Fruit fly (Drosophila melanogaster) whole organism, embryonic: ENCODE measurements around the gene CG31381.

Source experiments
- CG7556 ChIP-seq: fragments of 200-800 bp; sonication (Bioruptor generic); optimal IDR thresholded peaks from 2 replicates; lab custom pipeline; 2017; ENCODE audit warnings: missing biosample characterization, mild to moderate bottlenecking, missing genetic modification characterization
- Camta ChIP-seq: fragments of 200-800 bp; sonication (Bioruptor generic); optimal IDR thresholded peaks from 2 replicates; lab custom pipeline; 2016; ENCODE audit warnings: missing biosample characterization, missing genetic modification characterization
- ab ChIP-seq: fragments of 200-800 bp; sonication (Bioruptor generic); optimal IDR thresholded peaks from 2 replicates; lab custom pipeline; 2016; ENCODE audit warnings: missing biosample characterization, missing genetic modification characterization
- caup ChIP-seq: fragments of 200-800 bp; sonication (Bioruptor generic); optimal IDR thresholded peaks from 3 replicates; lab custom pipeline; 2017; ENCODE audit warnings: missing biosample characterization, mild to moderate bottlenecking, missing genetic modification characterization, moderate library complexity; ENCODE audit not compliant: severe bottlenecking
- dysf ChIP-seq: fragments of 200-800 bp; sonication (Bioruptor generic); IDR thresholded peaks from 3 replicates; pipeline ENCODE4 v1.3.6; 2022; ENCODE audit warnings: missing biosample characterization, missing genetic modification characterization
- nom ChIP-seq: fragments of 200-800 bp; sonication (Bioruptor generic); optimal IDR thresholded peaks from 2 replicates; lab custom pipeline; 2017; ENCODE audit warnings: missing biosample characterization, missing genetic modification characterization, mild to moderate bottlenecking, moderate library complexity, missing genetic modification reagents
- tll ChIP-seq, 2 experiments: fragments of 200-800 bp in 1 of 2; fragments of >200 bp in 1 of 2; sonication (Bioruptor generic) in 1 of 2; optimal IDR thresholded peaks; 2 replicates each; lab custom pipeline; 2017 to 2019; ENCODE audit warnings: missing biosample characterization in 2 of 2, missing genetic modification characterization in 2 of 2, mild to moderate bottlenecking in 1 of 2, moderate library complexity in 1 of 2
- ttk ChIP-seq: fragments of 200-800 bp; sonication (Bioruptor generic); IDR thresholded peaks from 2 replicates; pipeline ENCODE4 v2.1.2; 2022; ENCODE audit warnings: missing biosample characterization, missing genetic modification characterization
- zen2 ChIP-seq: fragments of 200-800 bp; sonication (Bioruptor generic); IDR thresholded peaks from 3 replicates; pipeline ENCODE4 v1.3.6; 2022; ENCODE audit warnings: missing biosample characterization, missing genetic modification characterization; ENCODE audit not compliant: partially characterized antibody

dm6 chr3R:24857459-24857858 is 19.4 kb upstream of the CG31381 start, which contains the start of gene CAH4:
- TF ChIP-seq ab (GFP tag; lab: Kevin White, UChicago): no peak
- TF ChIP-seq nom (GFP tag; lab: Kevin White, UChicago): no peak
- TF ChIP-seq tll (GFP tag; optimal IDR thresholded peaks at IDR 0.05; lab: Kevin White, UChicago): no peak
- no peak for TF ChIP-seq caup (GFP tag; lab: Kevin White, UChicago)
- no peak for TF ChIP-seq Camta (GFP tag; lab: Kevin White, UChicago)
- no peak for TF ChIP-seq ttk (GFP tag; lab: Robert Waterston, UW)
- TF ChIP-seq CG7556 (GFP tag; lab: Kevin White, UChicago): no peak
- TF ChIP-seq dysf (GFP tag; lab: Robert Waterston, UW): no peak
- TF ChIP-seq zen2: no peak
